Worm (Caenorhabditis elegans) whole organism, L4/young adult: ENCODE measurements around the gene cdd-2.

ENCODE experiments used
- W03F9.2 ChIP-seq: fragments of 150-350 bp; optimal IDR thresholded peaks from 2 replicates; lab custom pipeline; 2014; ENCODE audit warnings: missing biosample characterization, missing genetic modification characterization
- dao-5 ChIP-seq: sonication (generic microtip); optimal IDR thresholded peaks from 2 replicates; lab custom pipeline; 2016; ENCODE audit warnings: missing genotype, missing genetic modification characterization, moderate library complexity, missing compliant biosample characterization
- him-1 ChIP-seq: sonication (generic microtip); optimal IDR thresholded peaks from 2 replicates; lab custom pipeline; 2016; ENCODE audit warnings: missing genotype, missing genetic modification reagents, missing genetic modification characterization, missing compliant biosample characterization

Gene cdd-2

DNA sequence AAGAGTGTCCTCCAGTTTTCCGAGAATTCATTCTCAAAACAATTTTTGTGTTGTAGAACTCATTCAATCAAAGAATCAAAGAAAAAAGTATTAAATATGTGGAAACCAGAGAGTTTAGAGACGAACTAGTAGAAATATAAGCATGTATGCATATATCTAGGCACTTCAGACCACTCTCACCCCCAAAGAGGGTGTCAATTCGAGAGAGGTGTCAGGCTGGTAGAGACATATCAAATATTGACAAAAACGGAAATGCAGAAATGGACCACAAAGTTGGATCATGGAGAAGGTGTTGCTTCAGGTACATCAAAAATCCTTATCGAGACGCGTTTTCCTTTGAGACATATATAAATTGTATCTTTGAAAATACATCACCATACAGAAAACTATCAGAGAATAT lies 23.9 kb downstream of the cdd-2 start:
- TF ChIP-seq W03F9.2 (tag; lab: Kevin White, UChicago): no peak
- TF ChIP-seq dao-5 (tag; lab: Kevin White, UChicago): no peak
- no peak for TF ChIP-seq him-1

DNA sequence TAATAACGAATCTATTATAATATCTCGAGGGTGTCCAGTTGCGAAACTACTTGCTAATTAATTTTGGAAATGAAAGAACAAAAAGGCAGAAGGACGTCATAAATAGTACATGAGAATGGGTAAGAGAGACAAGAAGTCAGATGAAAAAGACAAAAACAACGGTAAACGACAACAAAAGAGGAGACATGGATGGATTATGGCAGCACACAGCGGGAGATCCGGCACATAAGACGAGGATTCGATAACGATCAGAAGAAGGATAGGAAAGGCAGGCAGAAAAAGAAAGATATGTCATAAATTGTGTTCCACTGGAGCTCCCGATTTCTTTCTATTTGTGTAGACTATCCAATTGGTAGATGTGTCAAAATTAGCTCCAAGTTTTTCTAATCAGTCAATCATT lies 26.1 kb downstream of the cdd-2 start:
- TF ChIP-seq dao-5 (tag; lab: Kevin White, UChicago): no peak

DNA sequence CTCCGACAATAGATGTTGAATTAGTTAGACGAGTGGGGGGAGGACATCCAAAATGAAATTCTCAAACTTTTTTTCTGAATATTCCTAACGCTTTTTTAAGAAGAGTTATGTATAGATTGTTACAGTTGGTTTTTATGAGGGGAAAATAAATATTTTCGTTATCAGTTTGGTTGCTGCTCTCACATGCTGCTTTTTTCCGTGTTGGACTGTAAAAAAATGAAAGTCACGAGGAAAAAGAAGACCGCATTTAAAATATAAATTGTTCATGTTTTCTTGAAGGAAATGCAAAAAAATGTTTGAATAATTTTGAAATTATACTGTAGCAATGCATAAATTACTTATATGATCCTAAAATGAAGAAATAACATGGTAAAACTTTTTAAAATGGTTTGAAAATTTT lies 26.9 kb downstream of the cdd-2 start:
- TF ChIP-seq him-1 (no peak), W03F9.2 (tag; lab: Kevin White, UChicago) (no peak), dao-5 (tag; lab: Kevin White, UChicago) (no peak)

DNA sequence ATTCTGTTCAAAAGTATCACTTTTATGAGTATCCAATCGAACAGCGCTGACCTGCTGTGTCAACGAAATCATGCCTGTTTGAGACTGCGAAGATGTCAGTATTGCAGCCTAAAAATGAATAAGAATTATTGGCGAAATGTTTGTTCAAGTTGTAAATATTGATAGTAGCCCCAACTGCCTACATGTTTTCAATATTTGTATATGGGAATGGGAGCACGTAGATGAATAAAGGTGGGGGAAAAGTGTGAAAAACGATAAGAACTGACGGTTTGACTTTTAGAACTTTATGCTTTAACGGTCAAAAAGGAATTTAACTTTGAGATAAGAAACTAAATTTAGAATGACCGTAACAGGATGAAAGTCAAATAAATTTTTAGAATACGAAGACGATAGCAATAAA lies 27.4 kb downstream of the cdd-2 start:
- TF ChIP-seq W03F9.2 (tag; lab: Kevin White, UChicago) (no peak), dao-5 (tag; lab: Kevin White, UChicago) (no peak), him-1 (no peak)

DNA sequence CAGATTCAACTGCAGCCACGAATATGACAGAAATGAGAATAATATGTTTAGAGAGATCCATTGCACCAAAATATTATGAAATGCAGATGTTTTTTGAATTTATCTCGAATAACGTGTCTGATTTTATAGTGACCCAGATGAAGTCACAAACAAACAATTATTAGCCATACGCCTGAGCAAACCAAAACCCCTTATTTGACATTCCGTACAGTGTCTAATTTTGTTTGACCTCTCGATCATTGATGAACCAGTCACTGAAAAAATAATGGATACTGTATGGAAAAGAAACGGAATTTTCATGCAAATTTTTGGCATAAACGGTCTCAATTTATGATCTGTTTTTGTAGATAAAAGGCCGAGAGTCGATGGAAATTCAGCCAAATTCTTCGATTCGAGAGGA lies 31.5 kb downstream of the cdd-2 start, which contains the start of the genes R05G6.9 and R05G6.3:
Gene R05G6.9, minus strand, starts transcription at position 101 of the 400 bp plus-strand sequence.
Gene R05G6.3, plus strand, starts transcription at position 386 of the 400 bp plus-strand sequence.
- TF ChIP-seq him-1: no peak
- TF ChIP-seq W03F9.2 (tag; lab: Kevin White, UChicago): no peak

DNA sequence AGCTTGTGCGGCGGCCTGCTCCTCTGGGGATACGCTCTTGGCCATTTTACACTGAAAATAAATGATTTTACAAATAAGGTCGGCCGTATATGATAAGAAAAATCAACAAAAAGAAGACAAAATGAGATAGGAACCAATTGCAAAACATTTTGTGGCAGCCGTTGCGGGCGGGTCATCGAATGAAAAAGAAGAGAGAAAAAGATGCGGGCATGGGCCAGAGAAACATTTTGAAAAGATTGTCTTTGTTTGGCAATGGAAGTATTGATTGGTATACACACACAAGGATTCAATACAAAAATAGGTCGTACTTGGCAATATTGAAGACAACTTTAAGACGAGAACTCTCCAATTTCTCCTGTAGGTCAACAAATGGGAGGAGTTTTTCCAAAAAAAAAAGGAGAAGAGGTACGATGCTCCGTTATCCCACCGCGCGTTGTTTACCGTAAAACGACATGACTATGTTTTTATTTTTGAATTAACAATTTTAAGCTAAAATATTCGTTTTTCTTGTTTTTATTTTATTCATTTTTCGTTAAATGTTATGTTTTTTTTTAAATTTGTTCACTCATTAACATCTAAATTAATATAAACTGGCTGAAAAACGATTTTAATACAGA lies 35.0 kb downstream of the cdd-2 start, which contains the start of the genes plc-4 and R05G6.4:
Gene plc-4, minus strand, starts transcription at position 51 of the 617 bp plus-strand sequence.
Gene R05G6.4, plus strand, starts transcription at position 617 of the 617 bp plus-strand sequence.
- TF ChIP-seq him-1 (no peak), dao-5 (tag; lab: Kevin White, UChicago) (no peak), W03F9.2 (tag; lab: Kevin White, UChicago) (no peak)

DNA sequence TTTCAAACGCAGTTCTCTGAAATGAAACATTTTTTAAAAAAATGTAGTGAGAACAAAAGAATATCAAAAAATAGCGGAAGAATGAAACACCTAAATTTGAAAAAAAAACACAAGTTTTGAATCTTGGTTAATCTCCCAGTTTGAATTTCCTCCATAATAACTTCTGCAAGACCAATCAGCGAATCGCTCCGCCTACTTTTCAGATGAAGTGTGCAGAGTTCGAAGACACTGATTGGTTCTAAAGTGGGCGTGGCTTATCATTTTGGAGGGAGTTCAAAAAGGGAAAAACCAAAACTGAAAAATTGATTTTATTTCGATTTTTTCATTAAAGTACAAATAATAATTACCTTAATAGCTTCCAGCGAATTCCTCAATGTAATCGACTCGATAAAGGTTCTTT lies 36.9 kb downstream of the cdd-2 start:
- TF ChIP-seq him-1 (no peak), dao-5 (tag; lab: Kevin White, UChicago) (no peak), W03F9.2 (tag; lab: Kevin White, UChicago) (no peak)

DNA sequence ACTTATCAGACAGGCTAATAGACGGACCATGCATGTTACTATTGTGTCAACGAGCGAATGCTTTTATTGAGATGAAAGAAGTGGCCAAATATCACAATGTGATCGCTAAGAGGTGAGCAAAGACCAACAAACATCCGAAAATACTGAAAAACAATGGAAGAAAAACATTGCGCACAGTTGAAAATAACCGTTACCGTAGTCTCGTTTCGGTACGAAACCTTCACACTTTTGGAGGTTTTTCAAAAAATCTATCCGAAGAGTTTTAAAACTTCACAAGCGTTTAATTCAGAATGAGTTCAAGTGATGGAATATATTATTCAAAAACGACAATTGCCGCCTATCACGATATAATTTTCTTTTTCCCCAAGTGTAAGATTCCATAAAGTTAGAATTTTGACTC lies 38.8 kb downstream of the cdd-2 start:
- TF ChIP-seq W03F9.2 (tag; lab: Kevin White, UChicago) (no peak), him-1 (no peak), dao-5 (tag; lab: Kevin White, UChicago) (no peak)

DNA sequence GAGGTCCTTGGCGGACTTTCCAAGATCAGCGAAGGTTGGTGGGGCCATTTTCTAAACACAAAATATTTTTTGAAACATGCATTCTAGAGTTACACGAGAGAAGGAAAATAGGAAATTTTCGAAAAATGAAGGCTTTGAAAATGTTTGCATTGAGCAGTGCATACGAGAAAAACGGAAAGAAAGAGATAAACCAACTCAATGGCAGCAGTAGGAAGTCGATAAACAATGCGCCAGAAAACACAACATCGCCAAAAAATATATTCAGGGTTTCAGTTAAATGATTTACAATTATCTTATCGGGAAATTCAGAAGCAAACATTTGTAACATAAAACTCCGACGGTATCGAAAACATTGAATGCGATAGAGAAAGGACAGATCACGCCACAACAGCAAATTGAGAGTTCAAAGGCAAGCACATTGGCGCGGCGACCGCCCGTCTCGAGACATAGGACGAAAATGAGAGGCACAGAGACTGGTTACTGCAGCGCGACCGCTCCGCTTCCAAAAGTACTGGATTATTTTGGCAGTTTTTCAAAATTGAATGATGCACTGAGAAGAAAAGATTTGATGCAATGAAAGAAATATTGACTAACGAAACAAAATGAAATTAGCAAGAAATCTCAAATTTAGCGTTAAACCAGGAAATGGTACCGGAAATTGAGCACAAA lies 39.7 kb downstream of the cdd-2 start, which contains the start of the genes vdac-1 and R05G6.5:
Gene vdac-1, minus strand, starts transcription at position 51 of the 669 bp plus-strand sequence.
Gene R05G6.5, plus strand, starts transcription at position 527 of the 669 bp plus-strand sequence.
- TF ChIP-seq dao-5 (tag; lab: Kevin White, UChicago) (no peak), W03F9.2 (tag; lab: Kevin White, UChicago) (no peak), him-1 (no peak)

DNA sequence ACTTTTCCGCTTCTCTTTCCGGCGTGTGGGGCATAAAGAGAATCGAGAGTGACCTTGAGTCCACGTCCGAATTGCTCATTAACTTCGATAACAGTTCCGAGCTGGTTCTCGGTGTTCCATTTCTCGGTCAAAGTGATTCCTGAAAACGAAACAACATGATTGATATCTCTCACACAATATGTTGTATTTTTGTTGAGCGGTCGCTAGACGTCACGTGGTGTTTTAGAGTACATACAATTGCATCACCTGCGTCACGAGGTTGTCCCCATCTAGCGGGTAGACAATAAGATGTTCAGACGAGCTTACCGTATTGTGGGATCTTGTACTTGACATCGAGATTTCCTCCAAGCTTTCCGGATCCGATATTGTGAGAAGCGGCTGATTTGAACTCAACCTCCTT lies 40.4 kb downstream of the cdd-2 start:
- TF ChIP-seq W03F9.2 (tag; lab: Kevin White, UChicago) (no peak), him-1 (no peak), dao-5 (tag; lab: Kevin White, UChicago) (no peak)

DNA sequence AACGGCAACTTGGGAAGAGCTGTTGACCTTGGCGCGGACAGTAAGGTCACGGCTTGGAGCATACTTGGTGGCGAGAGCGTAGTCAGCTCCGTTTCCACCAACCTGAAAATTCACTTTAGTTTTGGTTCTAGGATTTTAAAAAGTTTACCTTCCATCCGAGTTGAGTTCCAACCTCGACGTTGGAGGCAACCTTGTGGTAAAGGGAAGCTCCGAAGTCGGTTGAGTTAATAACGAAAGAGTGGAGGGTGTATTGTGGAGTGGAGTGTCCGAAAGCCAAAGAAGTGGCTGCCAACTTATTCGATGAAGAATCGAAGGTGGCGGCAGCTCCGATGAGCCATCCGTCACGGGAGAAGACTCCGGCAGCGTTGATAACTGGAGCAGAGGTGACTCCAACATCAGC lies 41.0 kb downstream of the cdd-2 start:
- TF ChIP-seq W03F9.2 (tag; lab: Kevin White, UChicago) (no peak), him-1 (no peak), dao-5 (tag; lab: Kevin White, UChicago) (no peak)

DNA sequence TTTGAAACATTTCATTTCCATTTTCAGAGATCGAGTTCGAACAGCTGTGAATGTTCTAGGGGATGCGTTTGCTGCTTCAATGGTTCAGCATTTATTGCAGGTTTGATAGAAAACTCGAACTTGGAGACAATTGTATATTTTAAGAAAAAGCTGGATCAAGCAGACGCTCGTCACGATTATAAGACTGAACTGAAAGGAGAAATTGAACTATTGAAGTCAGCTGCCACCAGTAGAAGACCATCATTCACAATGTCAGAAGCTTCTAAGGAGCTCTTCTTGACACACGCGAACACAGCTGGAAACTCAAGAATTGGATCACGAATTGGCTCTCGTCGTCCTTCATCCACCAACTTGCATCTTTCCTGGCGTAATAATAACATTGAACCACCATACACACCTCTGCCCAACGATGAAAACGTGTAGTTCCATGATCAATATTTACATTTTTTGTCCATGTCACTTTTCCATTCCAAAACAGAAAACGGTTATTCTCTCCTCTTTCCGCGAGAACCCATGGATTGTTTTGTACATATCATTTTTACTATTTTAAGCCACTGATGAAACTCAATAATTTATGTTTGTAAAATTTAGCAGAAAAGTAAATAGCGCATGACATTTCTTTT lies 41.7 kb downstream of the cdd-2 start:
- no peak for TF ChIP-seq W03F9.2 (tag; lab: Kevin White, UChicago)
- no peak for TF ChIP-seq him-1
- TF ChIP-seq dao-5 (tag; lab: Kevin White, UChicago): no peak

DNA sequence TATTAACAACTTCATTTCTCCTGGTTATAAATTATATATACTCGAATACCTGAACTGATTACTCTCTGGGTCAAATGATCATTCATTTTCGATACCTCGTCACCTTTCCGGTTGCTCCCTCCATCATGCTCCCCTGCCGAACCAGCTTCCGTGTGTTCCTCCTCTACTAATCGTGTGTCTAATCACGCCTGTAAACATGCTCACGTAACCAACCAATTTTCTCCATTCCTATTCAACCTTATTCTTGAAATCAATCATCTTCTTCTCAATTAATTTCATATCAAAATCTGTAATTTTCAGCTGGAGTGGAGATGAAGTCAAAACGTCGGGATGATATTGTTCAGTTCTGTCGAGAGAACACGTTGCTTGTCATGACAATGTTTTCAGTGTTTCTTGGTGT lies 44.4 kb downstream of the cdd-2 start, which contains the start of gene glt-6:
Gene glt-6, plus strand, starts transcription at position 301 of the 400 bp plus-strand sequence.
- no peak for TF ChIP-seq dao-5 (tag; lab: Kevin White, UChicago)
- no peak for TF ChIP-seq W03F9.2 (tag; lab: Kevin White, UChicago)
- no peak for TF ChIP-seq him-1

DNA sequence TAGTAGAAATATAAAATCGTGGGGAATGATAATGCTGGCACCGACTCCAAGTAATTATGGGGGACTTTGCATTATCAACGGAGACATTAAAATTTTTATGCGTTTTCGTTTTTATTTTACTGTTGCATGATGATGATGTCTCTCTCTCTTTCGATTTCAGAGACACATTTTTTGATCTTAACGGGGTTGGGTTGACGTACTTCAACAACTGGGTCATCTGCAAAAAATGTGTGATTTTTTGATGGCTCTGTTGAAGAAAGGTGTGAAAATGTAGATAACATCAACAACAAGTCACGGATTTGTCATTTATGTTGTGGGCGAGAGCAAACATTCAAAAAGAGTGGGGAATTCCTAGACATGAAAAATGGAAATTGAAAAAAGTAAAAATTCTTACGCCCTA lies 46.4 kb downstream of the cdd-2 start, which contains the start of gene F55G1.15:
Gene F55G1.15, minus strand, starts transcription at position 101 of the 400 bp plus-strand sequence.
- TF ChIP-seq him-1 (no peak), W03F9.2 (tag; lab: Kevin White, UChicago) (no peak), dao-5 (tag; lab: Kevin White, UChicago) (no peak)
